Fruit fly (Drosophila melanogaster) whole organism, adult: Measurements from ENCODE around the gene alphaSnap.

Experiments
- CG11617 ChIP-seq: fragments of 200-800 bp; sonication (Bioruptor generic); optimal IDR thresholded peaks from 2 replicates; lab custom pipeline; 2017; ENCODE audit warnings: mild to moderate bottlenecking, missing biosample characterization, missing genetic modification reagents, missing genetic modification characterization
- CG12768 ChIP-seq: fragments of 200-800 bp; sonication (Bioruptor generic); optimal IDR thresholded peaks from 2 replicates; lab custom pipeline; 2017; ENCODE audit warnings: missing biosample characterization, missing genetic modification characterization, mild to moderate bottlenecking, moderate library complexity, missing genetic modification reagents
- CG14711 ChIP-seq: fragments of 200-800 bp; sonication (Bioruptor generic); optimal IDR thresholded peaks from 2 replicates; lab custom pipeline; 2018; ENCODE audit warnings: missing biosample characterization, mild to moderate bottlenecking, missing genetic modification characterization, moderate library complexity
- CG1620 ChIP-seq: fragments of 200-800 bp; sonication (Bioruptor generic); optimal IDR thresholded peaks from 2 replicates; lab custom pipeline; 2016; ENCODE audit warnings: missing biosample characterization, missing genetic modification characterization
- CG33017 ChIP-seq: fragments of 200-800 bp; sonication (Bioruptor generic); optimal IDR thresholded peaks from 2 replicates; lab custom pipeline; 2018; ENCODE audit warnings: missing biosample characterization, mild to moderate bottlenecking, missing genetic modification characterization, moderate library complexity
- CG5204 ChIP-seq: fragments of 200-800 bp; sonication (Bioruptor generic); optimal IDR thresholded peaks from 2 replicates; lab custom pipeline; 2016; ENCODE audit warnings: missing biosample characterization, missing genetic modification characterization
- CG7045 ChIP-seq: fragments of 200-800 bp; sonication (Bioruptor generic); optimal IDR thresholded peaks from 2 replicates; lab custom pipeline; 2017; ENCODE audit warnings: missing biosample characterization, mild to moderate bottlenecking, missing genetic modification characterization
- CG7101 ChIP-seq: fragments of 200-800 bp; sonication (Bioruptor generic); optimal IDR thresholded peaks from 2 replicates; lab custom pipeline; 2018; ENCODE audit warnings: missing biosample characterization, mild to moderate bottlenecking, missing genetic modification characterization, moderate library complexity
- Clk ChIP-seq: fragments of 200-800 bp; sonication (Bioruptor generic); optimal IDR thresholded peaks from 2 replicates; lab custom pipeline; 2017; ENCODE audit warnings: missing biosample characterization, missing genetic modification characterization
- Crg-1 ChIP-seq: fragments of 200-800 bp; sonication (Bioruptor generic); optimal IDR thresholded peaks from 2 replicates; lab custom pipeline; 2016; ENCODE audit warnings: missing biosample characterization, missing genetic modification characterization
- Hr96 ChIP-seq: fragments of 200-800 bp; sonication (Bioruptor generic); optimal IDR thresholded peaks from 2 replicates; lab custom pipeline; 2016; ENCODE audit warnings: missing biosample characterization, missing genetic modification characterization
- Mnt ChIP-seq: fragments of 200-800 bp; sonication (Bioruptor generic); optimal IDR thresholded peaks from 2 replicates; lab custom pipeline; 2016; ENCODE audit warnings: missing biosample characterization, mild to moderate bottlenecking, missing genetic modification characterization
- bab1 ChIP-seq: fragments of 200-800 bp; sonication (Bioruptor generic); optimal IDR thresholded peaks from 3 replicates; lab custom pipeline; 2019; ENCODE audit warnings: missing biosample characterization, mild to moderate bottlenecking, missing genetic modification characterization, moderate library complexity
- cic ChIP-seq: fragments of 200-800 bp; sonication (Bioruptor generic); optimal IDR thresholded peaks from 2 replicates; lab custom pipeline; 2017; ENCODE audit warnings: missing biosample characterization, mild to moderate bottlenecking, missing genetic modification characterization, moderate library complexity
- cnc ChIP-seq, 2 experiments: fragments of >200 bp; optimal IDR thresholded peaks; 2 replicates each; lab custom pipeline; 2017
- kay ChIP-seq: fragments of 200-800 bp; sonication (Bioruptor generic); peaks from one replicate; lab custom pipeline; 2016; ENCODE audit warnings: missing biosample characterization, missing genetic modification characterization, borderline replicate concordance
- ovo ChIP-seq: fragments of 200-800 bp; sonication (Bioruptor generic); optimal IDR thresholded peaks from 2 replicates; lab custom pipeline; 2016; ENCODE audit warnings: missing biosample characterization, missing genetic modification characterization
- pad ChIP-seq: fragments of 200-800 bp; sonication (Bioruptor generic); optimal IDR thresholded peaks from 3 replicates; lab custom pipeline; 2017; ENCODE audit warnings: missing biosample characterization, missing genetic modification characterization, mild to moderate bottlenecking, moderate library complexity, missing genetic modification reagents
- tj ChIP-seq: fragments of 200-800 bp; sonication (Bioruptor generic); optimal IDR thresholded peaks from 3 replicates; lab custom pipeline; 2017; ENCODE audit warnings: missing biosample characterization, mild to moderate bottlenecking, missing genetic modification characterization, moderate library complexity
- toe ChIP-seq: fragments of 200-800 bp; sonication (Bioruptor generic); optimal IDR thresholded peaks from 2 replicates; lab custom pipeline; 2016; ENCODE audit warnings: missing biosample characterization, missing genetic modification characterization

The alphaSnap gene

dm6 chr3L:20309354-20309753 lies 4.1 kb upstream of the alphaSnap start, which contains the start of gene polo:
TSS of gene polo (plus strand) at chr3L:20309654.
- TF ChIP-seq cnc (optimal IDR thresholded peaks at IDR 0.05; lab: Kevin White, UChicago) (no peak), pad (GFP tag; lab: Kevin White, UChicago) (no peak), Clk (GFP tag; lab: Kevin White, UChicago) (no peak), CG7101 (tag; lab: Kevin White, UChicago) (no peak), bab1 (GFP tag; lab: Kevin White, UChicago) (no peak), Hr96 (GFP tag; lab: Kevin White, UChicago) (no peak), CG33017 (no peak), Crg-1 (GFP tag; lab: Kevin White, UChicago) (no peak)

DNA sequence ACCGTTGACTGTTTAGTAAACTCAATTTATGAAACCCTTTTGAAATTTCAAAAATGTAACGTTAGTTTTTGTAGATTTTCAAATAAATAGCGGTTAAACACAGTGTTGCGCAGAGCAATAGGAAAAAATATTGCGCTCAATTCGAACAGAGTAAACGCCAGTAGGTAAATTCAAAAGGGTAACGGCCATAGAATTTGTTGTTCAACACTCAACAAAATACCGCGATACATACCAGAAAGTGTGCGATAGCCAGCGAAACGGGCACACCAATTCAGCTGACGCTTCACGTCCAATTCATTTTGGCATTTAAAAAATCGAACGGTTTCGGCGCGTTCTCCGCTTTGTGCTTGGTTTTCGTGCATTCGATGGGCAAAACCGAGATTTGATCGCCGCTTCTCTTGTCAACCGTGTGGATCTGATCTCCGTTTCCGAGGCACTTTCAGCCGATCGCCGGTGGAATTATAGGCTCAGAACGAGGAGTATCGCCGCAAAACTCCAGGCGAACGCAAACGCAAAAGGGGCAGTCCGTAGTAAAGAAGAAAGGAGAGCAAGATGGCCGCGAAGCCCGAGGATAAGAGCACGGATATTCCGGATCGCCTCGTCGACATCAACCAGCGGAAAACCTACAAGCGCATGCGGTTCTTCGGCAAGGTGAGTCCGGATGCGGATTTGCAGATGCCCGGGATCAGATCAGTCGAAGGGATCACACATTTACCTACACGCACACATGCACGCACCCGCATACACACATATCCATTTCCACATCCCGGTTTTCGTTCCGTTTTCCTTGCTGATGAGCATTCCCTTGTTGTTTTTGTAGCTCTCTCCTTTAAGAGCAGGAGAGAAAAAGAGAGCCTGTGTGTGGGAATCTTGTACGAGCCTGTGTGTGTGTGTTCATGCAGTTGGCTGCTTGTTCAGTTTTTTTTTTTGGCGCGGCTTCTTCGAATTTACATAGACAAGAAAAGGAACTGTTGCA lies 3.4 kb upstream of the alphaSnap start:
- peak; percentile 68 for TF ChIP-seq pad (GFP tag; lab: Kevin White, UChicago)
- peak; percentile 5 for TF ChIP-seq ovo
- peak; percentile 77 for TF ChIP-seq CG1620 (GFP tag; lab: Kevin White, UChicago)
- TF ChIP-seq cic (GFP tag; lab: Kevin White, UChicago), result no peak
- TF ChIP-seq CG7101 (tag; lab: Kevin White, UChicago), result peak; percentile 53
- peak; percentile 20 for TF ChIP-seq Mnt
- TF ChIP-seq bab1 (GFP tag; lab: Kevin White, UChicago), result peak; percentile 66
- no peak for TF ChIP-seq kay (GFP tag; lab: Kevin White, UChicago)
- peak; percentile 44 for TF ChIP-seq CG14711 (tag; lab: Kevin White, UChicago)
- TF ChIP-seq CG7045, result no peak
- peak; percentile 73 for TF ChIP-seq Crg-1 (GFP tag; lab: Kevin White, UChicago)

DNA sequence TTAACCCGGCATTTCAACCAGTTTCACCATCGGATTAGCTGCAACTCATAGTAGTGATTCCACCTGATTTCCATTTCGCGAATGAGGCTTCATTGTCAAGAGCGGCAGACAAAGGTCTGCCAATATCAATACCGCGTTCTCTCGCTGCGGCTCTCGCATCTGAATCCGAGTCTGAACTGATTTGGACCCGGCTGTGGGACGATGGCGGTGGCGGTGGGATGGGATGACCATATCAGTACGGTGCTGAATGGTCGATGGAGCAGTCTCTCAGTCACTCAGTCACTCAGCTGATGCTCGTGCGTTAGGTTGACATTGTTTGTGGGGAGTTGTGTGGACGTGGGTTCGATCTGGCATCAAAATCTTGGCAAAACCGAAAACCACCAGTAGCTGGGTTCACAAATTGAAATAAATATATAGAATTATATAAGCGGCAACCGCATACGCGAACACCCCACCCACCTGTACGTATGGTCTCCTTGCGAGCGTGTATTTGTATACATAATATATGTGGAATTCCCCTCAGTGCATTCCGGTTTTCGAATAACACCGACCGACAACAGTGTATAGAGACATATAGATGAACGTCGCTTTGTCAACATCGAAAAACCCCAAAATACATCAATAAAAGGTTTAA lies 3.6 kb downstream of the alphaSnap start, which contains the start of gene Spn77Ba:
Gene Spn77Ba, plus strand, starts transcription at position 235 of the 634 bp plus-strand sequence.
- TF ChIP-seq cnc (optimal IDR thresholded peaks at IDR 0.05; lab: Kevin White, UChicago) (no peak), CG1620 (GFP tag; lab: Kevin White, UChicago) (no peak), Crg-1 (GFP tag; lab: Kevin White, UChicago) (no peak), CG7045 (no peak), cic (GFP tag; lab: Kevin White, UChicago) (peak; percentile 78), CG33017 (peak; percentile 23), Hr96 (GFP tag; lab: Kevin White, UChicago) (no peak), tj (no peak), CG11617 (GFP tag; lab: Kevin White, UChicago) (no peak), Clk (GFP tag; lab: Kevin White, UChicago) (no peak), kay (GFP tag; lab: Kevin White, UChicago) (peak; percentile 64), CG5204 (no peak), pad (GFP tag; lab: Kevin White, UChicago) (no peak), toe (peak; percentile 4), bab1 (GFP tag; lab: Kevin White, UChicago) (no peak), CG14711 (tag; lab: Kevin White, UChicago) (no peak), CG12768 (GFP tag; lab: Kevin White, UChicago) (peak; percentile 80), CG7101 (tag; lab: Kevin White, UChicago) (no peak), Mnt (peak; percentile 60), ovo (no peak)

dm6 chr3L:20317751-20318150 lies 4.3 kb downstream of the alphaSnap start:
- TF ChIP-seq CG33017, result no peak
- no peak for TF ChIP-seq CG7045
- peak; percentile 36 for TF ChIP-seq kay (GFP tag; lab: Kevin White, UChicago)
- peak; percentile 79 for TF ChIP-seq cic (GFP tag; lab: Kevin White, UChicago)

- TF ChIP-seq Hr96 (GFP tag; lab: Kevin White, UChicago) (no peak), Clk (GFP tag; lab: Kevin White, UChicago) (no peak), CG14711 (tag; lab: Kevin White, UChicago) (no peak), CG7045 (no peak), Crg-1 (GFP tag; lab: Kevin White, UChicago) (no peak), bab1 (GFP tag; lab: Kevin White, UChicago) (no peak)
Measured at dm6 chr3L:20320044-20320443, 6.6 kb downstream of the alphaSnap start.

DNA sequence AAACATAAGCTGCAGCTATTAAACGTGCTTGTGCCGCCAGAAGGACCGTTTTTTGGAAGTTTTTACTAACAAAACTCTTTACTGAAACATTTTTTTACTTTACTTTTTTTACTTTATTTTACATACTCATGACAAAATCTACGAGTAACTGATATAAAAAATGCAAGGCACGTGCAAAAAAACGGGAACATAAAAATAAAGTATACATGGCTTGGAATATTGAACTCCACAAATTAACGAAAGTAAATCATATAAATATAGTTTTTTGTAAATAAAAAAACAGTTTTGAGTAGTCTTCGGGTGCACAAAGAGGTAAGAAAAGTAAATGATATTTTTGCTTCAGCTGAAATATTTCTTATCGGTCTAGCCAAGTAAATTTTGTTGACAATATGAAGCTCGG lies 7.2 kb downstream of the alphaSnap start, which contains the start of gene Spn77Bb:
Gene Spn77Bb, plus strand, starts transcription at position 301 of the 400 bp plus-strand sequence.
- TF ChIP-seq CG12768 (GFP tag; lab: Kevin White, UChicago) (no peak), cnc (optimal IDR thresholded peaks at IDR 0.05; lab: Kevin White, UChicago) (no peak), pad (GFP tag; lab: Kevin White, UChicago) (no peak), tj (no peak), Hr96 (GFP tag; lab: Kevin White, UChicago) (no peak), CG5204 (no peak), CG33017 (no peak), cic (GFP tag; lab: Kevin White, UChicago) (no peak), Clk (GFP tag; lab: Kevin White, UChicago) (no peak), CG7045 (no peak), CG11617 (GFP tag; lab: Kevin White, UChicago) (no peak), CG1620 (GFP tag; lab: Kevin White, UChicago) (no peak), bab1 (GFP tag; lab: Kevin White, UChicago) (no peak), ovo (no peak), kay (GFP tag; lab: Kevin White, UChicago) (no peak), Mnt (no peak)
